Worm (Caenorhabditis elegans): ENCODE results near the gene srx-54.
"Not testable (repeated sequence)": the region's sequence is repeated elsewhere in the genome, so short reads cannot be mapped to it uniquely, and the experiment has no call there.

DNA sequence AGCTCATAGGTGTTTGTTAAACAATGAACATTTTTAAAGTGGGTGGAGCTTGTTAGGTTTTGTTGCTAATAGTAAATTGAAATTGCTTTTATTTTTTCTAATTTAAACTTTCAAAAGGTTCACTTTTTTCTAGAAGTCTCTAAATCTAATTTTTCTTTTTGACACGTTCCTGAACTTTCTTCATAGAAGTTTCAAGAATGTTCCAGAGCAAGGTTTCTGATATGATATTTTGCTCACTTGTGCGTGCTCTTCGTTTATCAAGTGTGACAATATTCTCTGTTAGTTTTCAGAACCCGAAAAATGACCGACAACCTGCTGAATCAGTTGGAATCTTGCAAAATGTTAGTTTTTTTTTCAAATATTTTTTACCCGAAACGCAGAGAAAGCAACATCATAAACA lies 36.3 kb upstream of the srx-54 start, which contains the start of gene fbxa-148:
- TF ChIP-seq snpc-1.1 (tag; optimal IDR thresholded peaks at IDR 0.05; ENCODE audit: insufficient read depth); nhr-120 (GFP tag; IDR thresholded peaks at IDR 0.05); T07F8.4 (tag; optimal IDR thresholded peaks at IDR 0.05); hrde-1 (tag; optimal IDR thresholded peaks at IDR 0.05; ENCODE audit: borderline replicate concordance); rec-8 (tag; optimal IDR thresholded peaks at IDR 0.05): not testable (repeated sequence)
